Fruit fly (Drosophila melanogaster) whole organism, embryonic: ENCODE results near the gene Gip.

Experiments used
- BEAF-32 ChIP-seq: fragments of 200-800 bp; sonication (Bioruptor generic); optimal IDR thresholded peaks from 3 replicates; lab custom pipeline; 2017; ENCODE audit warnings: missing biosample characterization, missing genetic modification characterization, mild to moderate bottlenecking, moderate library complexity, missing genetic modification reagents
- CG10147 ChIP-seq: fragments of 200-800 bp; sonication (Bioruptor generic); optimal IDR thresholded peaks from 2 replicates; lab custom pipeline; 2019; ENCODE audit warnings: missing biosample characterization, mild to moderate bottlenecking, missing genetic modification characterization, moderate library complexity
- CG1024 ChIP-seq: fragments of 200-800 bp; sonication (Bioruptor generic); IDR thresholded peaks from 2 replicates; pipeline ENCODE4 v1.3.6; 2022; ENCODE audit warnings: missing biosample characterization, missing genetic modification characterization
- CG14860 ChIP-seq: fragments of 200-800 bp; sonication (Bioruptor generic); IDR thresholded peaks from 3 replicates; pipeline ENCODE4 v1.3.6; 2022; ENCODE audit warnings: missing biosample characterization, missing genetic modification characterization; ENCODE audit not compliant: partially characterized antibody
- CG1832 ChIP-seq: fragments of 200-800 bp; sonication (Bioruptor generic); optimal IDR thresholded peaks from 2 replicates; lab custom pipeline; 2017; ENCODE audit warnings: missing biosample characterization, mild to moderate bottlenecking, missing genetic modification characterization, inconsistent platforms
- CG4617 ChIP-seq: fragments of 200-800 bp; sonication (Bioruptor generic); optimal IDR thresholded peaks from 3 replicates; lab custom pipeline; 2016; ENCODE audit warnings: missing biosample characterization, missing genetic modification characterization, borderline replicate concordance
- CG6854 ChIP-seq: fragments of 200-800 bp; sonication (Bioruptor generic); optimal IDR thresholded peaks from 3 replicates; lab custom pipeline; 2017; ENCODE audit warnings: missing biosample characterization, mild to moderate bottlenecking, missing genetic modification characterization
- danr ChIP-seq: fragments of 200-800 bp; sonication (Bioruptor generic); IDR thresholded peaks from 2 replicates; pipeline ENCODE4 v1.3.6; 2022; ENCODE audit warnings: missing biosample characterization, missing genetic modification characterization
- emc ChIP-seq: fragments of 200-800 bp; sonication (Bioruptor generic); optimal IDR thresholded peaks from 2 replicates; lab custom pipeline; 2016; ENCODE audit warnings: missing biosample characterization, missing genetic modification characterization
- her ChIP-seq: fragments of 200-800 bp; sonication (Bioruptor generic); optimal IDR thresholded peaks from 2 replicates; lab custom pipeline; 2016; ENCODE audit warnings: missing biosample characterization, missing genetic modification characterization
- zfh2 ChIP-seq: fragments of 200-800 bp; sonication (Bioruptor generic); optimal IDR thresholded peaks from 2 replicates; lab custom pipeline; 2016; ENCODE audit warnings: missing biosample characterization, missing genetic modification characterization

dm6 chrX:10324836-10325566 lies 4.7 kb downstream of the Gip start:
- TF ChIP-seq zfh2 (GFP tag; lab: Kevin White, UChicago) (no peak), BEAF-32 (GFP tag; lab: Kevin White, UChicago) (no peak), emc (GFP tag; lab: Kevin White, UChicago) (no peak), CG1832 (GFP tag; lab: Kevin White, UChicago) (no peak), her (GFP tag; lab: Kevin White, UChicago) (no peak), danr (GFP tag; lab: Robert Waterston, UW) (no peak), CG6854 (GFP tag; lab: Kevin White, UChicago) (no peak), CG4617 (no peak), CG1024 (no peak), CG10147 (GFP tag; lab: Kevin White, UChicago) (no peak), CG14860 (no peak)
